Worm (Caenorhabditis elegans): ENCODE measurements around the gene tars-1.

tars-1 gene

DNA sequence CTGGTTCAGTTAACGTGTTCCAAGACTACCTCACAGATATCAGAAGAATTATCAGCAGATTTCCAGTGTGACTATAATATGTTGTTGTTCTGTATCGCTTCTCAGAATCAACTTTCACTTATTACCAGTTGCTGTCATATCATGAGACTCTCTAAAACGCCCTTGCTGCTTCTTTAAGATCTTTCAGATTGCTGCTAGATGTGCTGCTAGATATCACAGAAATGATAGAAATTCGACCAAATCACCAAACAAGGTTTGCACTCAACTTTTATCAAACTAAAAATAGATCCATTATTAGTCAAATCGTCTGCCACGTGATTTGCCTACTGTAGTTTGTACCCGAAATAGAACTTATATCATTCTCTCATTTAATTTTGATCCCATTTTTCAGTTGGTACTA, 50.9 kb downstream of the tars-1 start:
- TF ChIP-seq nhr-43 (tag; optimal IDR thresholded peaks at IDR 0.05; ENCODE audit: poor library complexity, severe bottlenecking) = no peak
- no peak for TF ChIP-seq ztf-4 (tag; optimal IDR thresholded peaks at IDR 0.05)
- no peak for TF ChIP-seq ZK546.5 (tag; optimal IDR thresholded peaks at IDR 0.05)
- no peak for TF ChIP-seq ceh-82 (tag; optimal IDR thresholded peaks at IDR 0.05)
- TF ChIP-seq eor-1 (tag; optimal IDR thresholded peaks at IDR 0.05) = no peak
- TF ChIP-seq mml-1 (tag; optimal IDR thresholded peaks at IDR 0.05) = no peak
- no peak for TF ChIP-seq elt-3 (tag; optimal IDR thresholded peaks at IDR 0.05)
- TF ChIP-seq ceh-28 (tag; optimal IDR thresholded peaks at IDR 0.05) = no peak
- TF ChIP-seq nhr-23 (tag; optimal IDR thresholded peaks at IDR 0.05) = no peak

DNA sequence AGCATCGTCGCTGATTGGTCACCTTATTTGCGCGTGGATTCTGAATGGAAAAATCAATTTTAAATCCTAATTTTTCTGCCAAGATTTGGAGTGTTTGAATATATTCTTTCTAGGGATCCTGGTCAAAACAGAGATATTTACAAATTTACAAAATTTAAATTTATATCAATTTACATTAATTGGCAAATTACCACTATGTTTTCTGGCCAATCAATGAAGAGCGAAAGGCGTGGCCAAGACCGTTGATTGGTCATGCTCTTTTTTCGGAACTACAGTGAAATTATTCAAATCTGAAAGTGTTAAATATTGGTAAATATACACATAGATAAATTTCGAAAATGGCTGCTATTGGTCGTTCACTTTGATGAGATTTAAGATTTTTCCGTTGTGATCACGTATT, 52.7 kb downstream of the tars-1 start:
- TF ChIP-seq nfya-1 (tag; optimal IDR thresholded peaks at IDR 0.05; ENCODE audit: insufficient read depth) (peak; percentile 67), nhr-12 (tag; optimal IDR thresholded peaks at IDR 0.05) (no peak)

ce11 chrII:11642025-11642424, 53.4 kb downstream of the tars-1 start:
- TF ChIP-seq fkh-2 (tag; optimal IDR thresholded peaks at IDR 0.05) (no peak), hmg-11 (tag; optimal IDR thresholded peaks at IDR 0.05) (no peak), tbx-2 (tag; optimal IDR thresholded peaks at IDR 0.05) (peak; percentile 48), elt-1 (tag; optimal IDR thresholded peaks at IDR 0.05) (no peak), nhr-25 (tag; optimal IDR thresholded peaks at IDR 0.05) (peak; percentile 39), nhr-43 (tag; optimal IDR thresholded peaks at IDR 0.05; ENCODE audit: poor library complexity, severe bottlenecking) (peak; percentile 64), ama-1 (optimal IDR thresholded peaks at IDR 0.05) (peak; percentile 17), jun-1 (tag; optimal IDR thresholded peaks at IDR 0.05) (no peak), mml-1 (tag; optimal IDR thresholded peaks at IDR 0.05) (no peak), nfya-1 (tag; optimal IDR thresholded peaks at IDR 0.05; ENCODE audit: insufficient read depth) (peak; percentile 20), nhr-23 (tag; optimal IDR thresholded peaks at IDR 0.05) (peak; percentile 51)

All from whole organism, L3 larva.